Fruit fly (Drosophila melanogaster) whole organism, pupa: ENCODE data around the gene EloA.

ENCODE experiments used
- CG10348 ChIP-seq: fragments of 200-800 bp; sonication (Bioruptor generic); IDR thresholded peaks from 2 replicates; pipeline ENCODE4 v1.3.6; 2022; ENCODE audit warnings: missing biosample characterization, missing genetic modification characterization
- CG12605 ChIP-seq: fragments of 200-800 bp; sonication (Bioruptor generic); IDR thresholded peaks from 2 replicates; pipeline ENCODE4 v1.3.6; 2022; ENCODE audit warnings: missing biosample characterization, missing genetic modification characterization
- CG13204 ChIP-seq: fragments of 200-800 bp; sonication (Bioruptor generic); optimal IDR thresholded peaks from 2 replicates; lab custom pipeline; 2018; ENCODE audit warnings: missing biosample characterization, mild to moderate bottlenecking, missing genetic modification characterization, moderate library complexity
- CG14655 ChIP-seq: fragments of 200-800 bp; sonication (Bioruptor generic); optimal IDR thresholded peaks from 3 replicates; lab custom pipeline; 2017; ENCODE audit warnings: mild to moderate bottlenecking, missing biosample characterization, missing genetic modification reagents, missing genetic modification characterization
- CG15710 ChIP-seq: fragments of 200-800 bp; sonication (Bioruptor generic); optimal IDR thresholded peaks from 2 replicates; lab custom pipeline; 2018; ENCODE audit warnings: missing biosample characterization, mild to moderate bottlenecking, missing genetic modification characterization, moderate library complexity
- CG17806 ChIP-seq: fragments of 200-800 bp; sonication (Bioruptor generic); optimal IDR thresholded peaks from 2 replicates; lab custom pipeline; 2018; ENCODE audit warnings: missing biosample characterization, mild to moderate bottlenecking, missing genetic modification characterization, moderate library complexity
- CG32121 ChIP-seq: fragments of 200-800 bp; sonication (Bioruptor generic); IDR thresholded peaks from 2 replicates; pipeline ENCODE4 v1.3.6; 2022; ENCODE audit warnings: missing biosample characterization, missing genetic modification characterization
- CG34367 ChIP-seq: fragments of 200-800 bp; sonication (Bioruptor generic); optimal IDR thresholded peaks from 2 replicates; lab custom pipeline; 2018; ENCODE audit warnings: missing biosample characterization, mild to moderate bottlenecking, missing genetic modification characterization
- CG4496 ChIP-seq: fragments of 200-800 bp; sonication (Bioruptor generic); IDR thresholded peaks from 3 replicates; pipeline ENCODE4 v1.3.6; 2022; ENCODE audit warnings: missing biosample characterization, missing genetic modification characterization
- CG8159 ChIP-seq: fragments of 200-800 bp; sonication (Bioruptor generic); optimal IDR thresholded peaks from 3 replicates; lab custom pipeline; 2018; ENCODE audit warnings: missing biosample characterization, mild to moderate bottlenecking, missing genetic modification characterization, moderate library complexity
- CG8301 ChIP-seq: fragments of 200-800 bp; sonication (Bioruptor generic); optimal IDR thresholded peaks from 2 replicates; lab custom pipeline; 2018; ENCODE audit warnings: missing biosample characterization, mild to moderate bottlenecking, missing genetic modification characterization
- CG9948 ChIP-seq: fragments of 200-800 bp; sonication (Bioruptor generic); optimal IDR thresholded peaks from 2 replicates; lab custom pipeline; 2018; ENCODE audit warnings: missing biosample characterization, mild to moderate bottlenecking, missing genetic modification characterization, moderate library complexity
- D1 ChIP-seq: fragments of 200-800 bp; sonication (Bioruptor generic); optimal IDR thresholded peaks from 2 replicates; lab custom pipeline; 2018; ENCODE audit warnings: missing biosample characterization, mild to moderate bottlenecking, missing genetic modification characterization, moderate library complexity
- EcR ChIP-seq: fragments of 200-800 bp; sonication (Bioruptor generic); optimal IDR thresholded peaks from 3 replicates; lab custom pipeline; 2019; ENCODE audit warnings: missing biosample characterization, missing genetic modification characterization, mild to moderate bottlenecking, moderate library complexity, missing genetic modification reagents
- Ets98B ChIP-seq: fragments of 200-800 bp; sonication (Bioruptor generic); IDR thresholded peaks from 2 replicates; pipeline ENCODE4 v1.3.6; 2022; ENCODE audit warnings: missing biosample characterization, missing genetic modification characterization
- Pif1A ChIP-seq: fragments of 200-800 bp; sonication (Bioruptor generic); optimal IDR thresholded peaks from 3 replicates; lab custom pipeline; 2016; ENCODE audit warnings: missing biosample characterization, missing genetic modification characterization
- Pif1B ChIP-seq: fragments of 200-800 bp; sonication (Bioruptor generic); optimal IDR thresholded peaks from 3 replicates; lab custom pipeline; 2016; ENCODE audit warnings: missing biosample characterization, missing genetic modification characterization
- Snoo ChIP-seq: fragments of 200-800 bp; sonication (Bioruptor generic); optimal IDR thresholded peaks from 3 replicates; lab custom pipeline; 2017; ENCODE audit warnings: missing biosample characterization, mild to moderate bottlenecking, missing genetic modification characterization, inconsistent platforms
- fd96Ca ChIP-seq: fragments of 200-800 bp; sonication (Bioruptor generic); IDR thresholded peaks from 3 replicates; pipeline ENCODE4 v1.3.6; 2022; ENCODE audit warnings: missing biosample characterization, missing genetic modification characterization
- gl ChIP-seq: fragments of 200-800 bp; sonication (Bioruptor generic); optimal IDR thresholded peaks from 2 replicates; lab custom pipeline; 2018; ENCODE audit warnings: missing biosample characterization, mild to moderate bottlenecking, missing genetic modification characterization
- rn ChIP-seq: fragments of 200-800 bp; sonication (Bioruptor generic); IDR thresholded peaks from 2 replicates; pipeline ENCODE4 v1.3.6; 2022; ENCODE audit warnings: missing biosample characterization, missing genetic modification characterization

The EloA gene

dm6 chr3R:23287951-23288350 lies 36.6 kb downstream of the EloA start, which contains the start of gene wam:
wam (minus strand) TSS chr3R:23288051.
- TF ChIP-seq CG34367 (tag; lab: Kevin White, UChicago) (no peak), CG17806 (tag; lab: Kevin White, UChicago) (no peak), rn (GFP tag; lab: Robert Waterston, UW) (no peak), CG10348 (GFP tag; lab: Robert Waterston, UW) (no peak), CG12605 (GFP tag; lab: Robert Waterston, UW) (no peak), fd96Ca (no peak), CG32121 (GFP tag; lab: Robert Waterston, UW) (no peak), CG4496 (GFP tag; lab: Robert Waterston, UW) (no peak), EcR (GFP tag; lab: Kevin White, UChicago) (no peak), Pif1B (GFP tag; lab: Kevin White, UChicago) (no peak), CG9948 (no peak), CG14655 (GFP tag; lab: Kevin White, UChicago) (no peak), CG13204 (GFP tag; lab: Kevin White, UChicago) (no peak), Pif1A (no peak), gl (tag; lab: Kevin White, UChicago) (no peak)

DNA sequence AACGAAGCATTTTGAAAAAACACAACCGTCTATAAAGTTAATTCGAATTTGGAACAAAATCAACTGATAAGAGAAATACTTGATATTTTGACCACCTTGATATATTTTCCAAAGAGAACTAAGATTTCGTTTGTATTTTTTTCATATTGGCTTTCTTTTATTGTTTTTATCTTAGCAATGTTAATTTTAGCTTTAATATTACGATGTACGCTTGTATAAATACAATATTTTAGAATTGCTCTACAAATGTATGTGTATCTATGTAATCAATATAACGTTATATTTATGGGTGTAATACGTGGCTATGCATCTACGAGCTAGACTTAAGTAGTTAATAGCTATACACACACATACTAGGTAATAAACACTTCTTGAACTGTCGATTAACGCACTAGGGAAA lies 38.7 kb downstream of the EloA start, which contains the start of gene bb8:
Gene bb8 (minus strand): TSS at position 101 of the 400 bp plus-strand sequence.
- no peak for TF ChIP-seq CG32121 (GFP tag; lab: Robert Waterston, UW)
- TF ChIP-seq Snoo, result no peak
- TF ChIP-seq CG8159 (tag; lab: Kevin White, UChicago), result no peak

DNA sequence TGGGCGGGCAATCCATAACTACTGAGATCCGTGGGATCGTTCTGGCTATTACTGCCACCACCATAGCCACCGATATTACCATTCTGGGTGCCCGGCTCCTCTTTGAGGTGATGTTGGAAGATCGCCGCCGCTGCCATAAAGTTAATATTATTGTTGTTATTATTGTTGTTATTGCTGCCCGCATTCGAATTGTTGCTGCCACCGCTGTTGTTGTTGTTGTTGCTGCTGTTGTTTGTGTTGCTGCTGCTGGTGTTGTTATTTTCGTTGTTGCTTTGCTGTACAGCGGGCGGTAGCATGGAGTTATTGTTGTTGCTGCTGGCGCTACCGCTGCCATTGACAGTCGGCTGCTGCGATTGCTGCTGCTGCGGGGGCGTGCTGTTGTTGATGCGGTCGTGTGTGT lies 40.9 kb downstream of the EloA start:
- TF ChIP-seq CG34367 (tag; lab: Kevin White, UChicago), result no peak

dm6 chr3R:23293066-23293777 lies 41.9 kb downstream of the EloA start:
- peak; percentile 57 for TF ChIP-seq CG15710 (tag; lab: Kevin White, UChicago)
- peak; percentile 42 for TF ChIP-seq CG8159 (tag; lab: Kevin White, UChicago)
- TF ChIP-seq CG8301 (tag; lab: Kevin White, UChicago), result peak; percentile 55
- TF ChIP-seq CG34367 (tag; lab: Kevin White, UChicago), result peak; percentile 54
- peak; percentile 78 for TF ChIP-seq gl (tag; lab: Kevin White, UChicago)
- peak; percentile 57 for TF ChIP-seq CG9948
- TF ChIP-seq Pif1A, result peak; percentile 48
- TF ChIP-seq Pif1B (GFP tag; lab: Kevin White, UChicago), result peak; percentile 67
- TF ChIP-seq fd96Ca, result peak; percentile 78
- TF ChIP-seq CG13204 (GFP tag; lab: Kevin White, UChicago), result peak; percentile 56
- no peak for TF ChIP-seq D1 (tag; lab: Kevin White, UChicago)
- peak; percentile 47 for TF ChIP-seq CG17806 (tag; lab: Kevin White, UChicago)
- TF ChIP-seq Ets98B (GFP tag; lab: Robert Waterston, UW), result peak; percentile 80
- TF ChIP-seq CG32121 (GFP tag; lab: Robert Waterston, UW), result peak; percentile 80
- TF ChIP-seq rn (GFP tag; lab: Robert Waterston, UW), result no peak
- TF ChIP-seq CG12605 (GFP tag; lab: Robert Waterston, UW), result peak; percentile 61
- no peak for TF ChIP-seq EcR (GFP tag; lab: Kevin White, UChicago)
- TF ChIP-seq CG10348 (GFP tag; lab: Robert Waterston, UW), result no peak
- peak; percentile 64 for TF ChIP-seq CG14655 (GFP tag; lab: Kevin White, UChicago)
- peak; percentile 54 for TF ChIP-seq Snoo
- peak; percentile 84 for TF ChIP-seq CG4496 (GFP tag; lab: Robert Waterston, UW)

- TF ChIP-seq CG8301 (tag; lab: Kevin White, UChicago), result peak; percentile 49
- TF ChIP-seq Pif1A, result peak; percentile 81
- peak; percentile 80 for TF ChIP-seq gl (tag; lab: Kevin White, UChicago)
- peak; percentile 35 for TF ChIP-seq CG9948
- no peak for TF ChIP-seq CG10348 (GFP tag; lab: Robert Waterston, UW)
- TF ChIP-seq CG17806 (tag; lab: Kevin White, UChicago), result peak; percentile 42
- TF ChIP-seq CG14655 (GFP tag; lab: Kevin White, UChicago), result peak; percentile 58
- 0 out of 2 replicates have a peak, but pooled peaks have one; percentile 14 for TF ChIP-seq rn (GFP tag; lab: Robert Waterston, UW)
- TF ChIP-seq CG32121 (GFP tag; lab: Robert Waterston, UW), result peak; percentile 82
- TF ChIP-seq CG8159 (tag; lab: Kevin White, UChicago), result peak; percentile 50
- TF ChIP-seq CG13204 (GFP tag; lab: Kevin White, UChicago), result peak; percentile 65
- peak; percentile 59 for TF ChIP-seq CG34367 (tag; lab: Kevin White, UChicago)
- peak; percentile 64 for TF ChIP-seq Snoo
- peak; percentile 94 for TF ChIP-seq CG4496 (GFP tag; lab: Robert Waterston, UW)
- TF ChIP-seq D1 (tag; lab: Kevin White, UChicago), result peak; percentile 20
- peak; percentile 81 for TF ChIP-seq Ets98B (GFP tag; lab: Robert Waterston, UW)
- peak; percentile 37 for TF ChIP-seq CG15710 (tag; lab: Kevin White, UChicago)
- peak; percentile 77; the same call in 2 of the 3 replicates for TF ChIP-seq fd96Ca
- TF ChIP-seq Pif1B (GFP tag; lab: Kevin White, UChicago), result peak; percentile 65
- peak; percentile 75 for TF ChIP-seq CG12605 (GFP tag; lab: Robert Waterston, UW)
- TF ChIP-seq EcR (GFP tag; lab: Kevin White, UChicago), result peak; percentile 60
Observed at dm6 chr3R:23295360-23295772, 44.0 kb downstream of the EloA start.
